Fruit fly (Drosophila melanogaster) whole organism, prepupa: ENCODE data around the gene mei-218.
A peak's percentile ranks its signal among the peaks of the same experiment; 100 is the strongest.

Source experiments
- Blimp-1 ChIP-seq: fragments of 200-800 bp; sonication (Bioruptor generic); optimal IDR thresholded peaks from 3 replicates; lab custom pipeline; 2017; ENCODE audit warnings: missing biosample characterization, missing genetic modification characterization, mild to moderate bottlenecking, moderate library complexity, missing genetic modification reagents
- CG10631 ChIP-seq: fragments of 200-800 bp; sonication (Bioruptor generic); optimal IDR thresholded peaks from 2 replicates; lab custom pipeline; 2016; ENCODE audit warnings: missing biosample characterization, missing genetic modification characterization
- CG10669 ChIP-seq: fragments of 200-800 bp; sonication (Bioruptor generic); optimal IDR thresholded peaks from 3 replicates; lab custom pipeline; 2018; ENCODE audit warnings: missing biosample characterization, mild to moderate bottlenecking, missing genetic modification characterization, moderate library complexity
- CG11294 ChIP-seq: fragments of 200-800 bp; sonication (Bioruptor generic); IDR thresholded peaks from 2 replicates; pipeline ENCODE4 v1.3.6; 2022; ENCODE audit warnings: missing biosample characterization, missing genetic modification characterization
- CG11762 ChIP-seq: fragments of 200-800 bp; sonication (Bioruptor generic); optimal IDR thresholded peaks from 3 replicates; lab custom pipeline; 2016; ENCODE audit warnings: missing biosample characterization, missing genetic modification characterization; ENCODE audit not compliant: insufficient read depth
- CG1621 ChIP-seq: fragments of 200-800 bp; sonication (Bioruptor generic); optimal IDR thresholded peaks from 3 replicates; lab custom pipeline; 2018; ENCODE audit warnings: missing biosample characterization, mild to moderate bottlenecking, missing genetic modification characterization
- CG16779 ChIP-seq: fragments of 200-800 bp; sonication (Bioruptor generic); optimal IDR thresholded peaks from 3 replicates; lab custom pipeline; 2017; ENCODE audit warnings: missing biosample characterization, mild to moderate bottlenecking, missing genetic modification characterization
- CG31627 ChIP-seq: fragments of 200-800 bp; sonication (Bioruptor generic); optimal IDR thresholded peaks from 3 replicates; lab custom pipeline; 2016; ENCODE audit warnings: missing biosample characterization, missing genetic modification characterization
- CG32006 ChIP-seq: fragments of 200-800 bp; sonication (Bioruptor generic); optimal IDR thresholded peaks from 3 replicates; lab custom pipeline; 2017; ENCODE audit warnings: missing biosample characterization, mild to moderate bottlenecking, missing genetic modification characterization
- CG6163 ChIP-seq: fragments of 200-800 bp; sonication (Bioruptor generic); IDR thresholded peaks from 3 replicates; pipeline ENCODE4 v1.3.6; 2022; ENCODE audit warnings: missing biosample characterization, missing genetic modification characterization
- CG6276 ChIP-seq: fragments of 200-800 bp; sonication (Bioruptor generic); optimal IDR thresholded peaks from 2 replicates; lab custom pipeline; 2017; ENCODE audit warnings: missing biosample characterization, mild to moderate bottlenecking, missing genetic modification characterization
- CG6792 ChIP-seq: fragments of 200-800 bp; sonication (Bioruptor generic); optimal IDR thresholded peaks from 3 replicates; lab custom pipeline; 2016; ENCODE audit warnings: missing biosample characterization, missing genetic modification characterization
- CG6808 ChIP-seq: fragments of 200-800 bp; sonication (Bioruptor generic); optimal IDR thresholded peaks from 3 replicates; lab custom pipeline; 2017; ENCODE audit warnings: missing biosample characterization, missing genetic modification characterization, mild to moderate bottlenecking, moderate library complexity, missing genetic modification reagents
- CG6854 ChIP-seq: fragments of 200-800 bp; sonication (Bioruptor generic); optimal IDR thresholded peaks from 2 replicates; lab custom pipeline; 2017; ENCODE audit warnings: missing biosample characterization, mild to moderate bottlenecking, missing genetic modification characterization
- CG7368 ChIP-seq: fragments of 200-800 bp; sonication (Bioruptor generic); optimal IDR thresholded peaks from 3 replicates; lab custom pipeline; 2016; ENCODE audit warnings: missing biosample characterization, missing genetic modification characterization
- CG8119 ChIP-seq: fragments of 200-800 bp; sonication (Bioruptor generic); IDR thresholded peaks from 3 replicates; pipeline ENCODE4 v1.3.6; 2022; ENCODE audit warnings: missing biosample characterization, missing genetic modification characterization
- CG8319 ChIP-seq: fragments of 200-800 bp; sonication (Bioruptor generic); optimal IDR thresholded peaks from 3 replicates; lab custom pipeline; 2016; ENCODE audit warnings: missing biosample characterization, missing genetic modification characterization
- CG8632 ChIP-seq: fragments of 200-800 bp; sonication (Bioruptor generic); optimal IDR thresholded peaks from 3 replicates; lab custom pipeline; 2016; ENCODE audit warnings: missing biosample characterization, missing genetic modification characterization
- Eip78C ChIP-seq: fragments of 200-800 bp; sonication (Bioruptor generic); peaks from one replicate; lab custom pipeline; 2016; ENCODE audit warnings: missing biosample characterization, missing genetic modification characterization
- Eip93F ChIP-seq: fragments of 200-800 bp; sonication (Bioruptor generic); optimal IDR thresholded peaks from 2 replicates; lab custom pipeline; 2016; ENCODE audit warnings: missing biosample characterization, mild to moderate bottlenecking, missing genetic modification characterization
- Hr38 ChIP-seq: sonication (Bioruptor generic); optimal IDR thresholded peaks from 2 replicates; lab custom pipeline; 2016; ENCODE audit warnings: missing biosample characterization, missing genetic modification characterization
- Hr39 ChIP-seq: fragments of 200-800 bp; sonication (Bioruptor generic); optimal IDR thresholded peaks from 2 replicates; lab custom pipeline; 2016; ENCODE audit warnings: missing biosample characterization, missing genetic modification characterization
- Hr4 ChIP-seq: fragments of 200-800 bp; sonication (Bioruptor generic); optimal IDR thresholded peaks from 3 replicates; lab custom pipeline; 2016; ENCODE audit warnings: missing biosample characterization, missing genetic modification characterization
- Met ChIP-seq: fragments of 200-800 bp; sonication (Bioruptor generic); optimal IDR thresholded peaks from 3 replicates; lab custom pipeline; 2016; ENCODE audit warnings: missing biosample characterization, missing genetic modification characterization
- Sox14 ChIP-seq: fragments of 200-800 bp; sonication (Bioruptor generic); optimal IDR thresholded peaks from 3 replicates; lab custom pipeline; 2016; ENCODE audit warnings: missing biosample characterization, missing genetic modification characterization
- Sox15 ChIP-seq: fragments of 200-800 bp; sonication (Bioruptor generic); optimal IDR thresholded peaks from 3 replicates; lab custom pipeline; 2016; ENCODE audit warnings: missing biosample characterization, missing genetic modification characterization
- achi ChIP-seq: fragments of 200-800 bp; sonication (Bioruptor generic); optimal IDR thresholded peaks from 3 replicates; lab custom pipeline; 2016; ENCODE audit warnings: missing biosample characterization, missing genetic modification characterization
- acj6 ChIP-seq: fragments of 200-800 bp; sonication (Bioruptor generic); optimal IDR thresholded peaks from 3 replicates; lab custom pipeline; 2016; ENCODE audit warnings: missing biosample characterization, missing genetic modification characterization
- dsx ChIP-seq: fragments of 200-800 bp; optimal IDR thresholded peaks from 3 replicates; lab custom pipeline; 2019; ENCODE audit warnings: missing biosample characterization, mild to moderate bottlenecking, missing genetic modification characterization, moderate library complexity; ENCODE audit not compliant: poor library complexity, severe bottlenecking
- eg ChIP-seq: fragments of 200-800 bp; sonication (Bioruptor generic); IDR thresholded peaks from 3 replicates; pipeline ENCODE4 v1.3.6; 2022; ENCODE audit warnings: missing biosample characterization, missing genetic modification characterization
- esn ChIP-seq: fragments of 200-800 bp; sonication (Bioruptor generic); optimal IDR thresholded peaks from 2 replicates; lab custom pipeline; 2016; ENCODE audit warnings: missing biosample characterization, mild to moderate bottlenecking, missing genetic modification characterization, moderate library complexity
- fd59A ChIP-seq: fragments of 200-800 bp; sonication (Bioruptor generic); optimal IDR thresholded peaks from 2 replicates; lab custom pipeline; 2017; ENCODE audit warnings: missing biosample characterization, mild to moderate bottlenecking, missing genetic modification characterization, missing genetic modification reagents
- fd85E ChIP-seq: fragments of 200-800 bp; sonication (Bioruptor generic); optimal IDR thresholded peaks from 3 replicates; lab custom pipeline; 2016; ENCODE audit warnings: missing biosample characterization, missing genetic modification characterization
- fkh ChIP-seq: fragments of 200-800 bp; sonication (Bioruptor generic); optimal IDR thresholded peaks from 3 replicates; lab custom pipeline; 2017; ENCODE audit warnings: missing biosample characterization, mild to moderate bottlenecking, missing genetic modification characterization, moderate library complexity
- net ChIP-seq: fragments of 200-800 bp; sonication (Bioruptor generic); optimal IDR thresholded peaks from 3 replicates; lab custom pipeline; 2016; ENCODE audit warnings: missing biosample characterization, missing genetic modification characterization
- salr ChIP-seq, 2 experiments: fragments of 200-800 bp; sonication (Bioruptor generic); optimal IDR thresholded peaks; 3 replicates each; lab custom pipeline; 2016 to 2018; ENCODE audit warnings: missing biosample characterization in 2 of 2, missing genetic modification characterization in 2 of 2, mild to moderate bottlenecking in 1 of 2
- ss ChIP-seq, 2 experiments: fragments of 200-800 bp; sonication (Bioruptor generic); optimal IDR thresholded peaks; 2 replicates in 1 of 2; 3 replicates in 1 of 2; lab custom pipeline; 2017 to 2018; ENCODE audit warnings: mild to moderate bottlenecking in 2 of 2, missing biosample characterization in 2 of 2, missing genetic modification characterization in 2 of 2, moderate library complexity in 1 of 2
- topi ChIP-seq: fragments of 200-800 bp; sonication (Bioruptor generic); optimal IDR thresholded peaks from 3 replicates; lab custom pipeline; 2016; ENCODE audit warnings: missing biosample characterization, missing genetic modification characterization
- vri ChIP-seq: fragments of 200-800 bp; sonication (Bioruptor generic); optimal IDR thresholded peaks from 3 replicates; lab custom pipeline; 2016; ENCODE audit warnings: missing biosample characterization, mild to moderate bottlenecking, missing genetic modification characterization

mei-218 gene

dm6 chrX:17187495-17187894, 44.7 kb upstream of the mei-218 start (continued):
- TF ChIP-seq dsx (GFP tag; lab: Kevin White, UChicago) (no peak), eg (GFP tag; lab: Robert Waterston, UW) (peak; percentile 77), Hr4 (GFP tag; lab: Kevin White, UChicago) (no peak), CG10669 (GFP tag; lab: Kevin White, UChicago) (no peak), Hr38 (GFP tag; lab: Kevin White, UChicago) (no peak), CG11762 (GFP tag; lab: Kevin White, UChicago) (peak; percentile 31), Met (GFP tag; lab: Kevin White, UChicago) (peak; percentile 54), fkh (GFP tag; lab: Kevin White, UChicago) (no peak), CG7368 (GFP tag; lab: Kevin White, UChicago) (peak; percentile 8), CG6163 (GFP tag; lab: Robert Waterston, UW) (peak; percentile 58; the same call in 2 of the 3 replicates), salr (GFP tag; optimal IDR thresholded peaks at IDR 0.05; lab: Kevin White, UChicago) (peak in 1 of 2 experiments; percentile 35), Eip78C (peak; percentile 80), ss (GFP tag; optimal IDR thresholded peaks at IDR 0.05; lab: Kevin White, UChicago) (no peak), CG16779 (tag; lab: Kevin White, UChicago) (no peak), fd85E (GFP tag; lab: Kevin White, UChicago) (no peak)

DNA sequence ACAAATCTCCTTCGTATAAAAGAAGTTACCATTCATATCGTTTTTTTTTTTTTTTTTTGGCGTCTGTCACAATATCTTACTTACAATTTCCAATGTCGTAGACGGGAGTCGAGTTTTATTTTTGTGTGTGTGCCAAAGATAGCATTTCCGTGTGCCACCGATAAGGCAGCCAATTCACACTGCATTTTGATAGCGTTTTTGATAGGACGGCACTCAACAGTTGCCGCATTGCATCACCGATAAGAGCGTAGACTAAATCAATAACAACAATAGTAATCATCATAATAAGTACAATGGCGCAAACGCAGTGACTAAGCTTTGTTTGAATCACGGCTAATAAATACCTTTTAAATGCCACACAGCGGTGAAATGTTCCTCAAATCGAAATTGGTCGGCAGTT, 43.6 kb upstream of the mei-218 start:
- TF ChIP-seq vri (GFP tag; lab: Kevin White, UChicago) (peak; percentile 98), fkh (GFP tag; lab: Kevin White, UChicago) (peak; percentile 24), CG11294 (no peak)
- TF ChIP-seq, all 60 proteins: peak for 2

dm6 chrX:17183486-17183885, 40.7 kb upstream of the mei-218 start:
- TF ChIP-seq net (GFP tag; lab: Kevin White, UChicago) (no peak), Sox15 (GFP tag; lab: Kevin White, UChicago) (no peak), CG8319 (GFP tag; lab: Kevin White, UChicago) (no peak), Hr38 (GFP tag; lab: Kevin White, UChicago) (no peak), CG11294 (no peak), dsx (GFP tag; lab: Kevin White, UChicago) (no peak), CG6163 (GFP tag; lab: Robert Waterston, UW) (no peak), Sox14 (GFP tag; lab: Kevin White, UChicago) (no peak), CG32006 (GFP tag; lab: Kevin White, UChicago) (no peak), acj6 (GFP tag; lab: Kevin White, UChicago) (no peak), ss (GFP tag; optimal IDR thresholded peaks at IDR 0.05; lab: Kevin White, UChicago) (no peak), Hr4 (GFP tag; lab: Kevin White, UChicago) (no peak), fd59A (GFP tag; lab: Kevin White, UChicago) (no peak)

DNA sequence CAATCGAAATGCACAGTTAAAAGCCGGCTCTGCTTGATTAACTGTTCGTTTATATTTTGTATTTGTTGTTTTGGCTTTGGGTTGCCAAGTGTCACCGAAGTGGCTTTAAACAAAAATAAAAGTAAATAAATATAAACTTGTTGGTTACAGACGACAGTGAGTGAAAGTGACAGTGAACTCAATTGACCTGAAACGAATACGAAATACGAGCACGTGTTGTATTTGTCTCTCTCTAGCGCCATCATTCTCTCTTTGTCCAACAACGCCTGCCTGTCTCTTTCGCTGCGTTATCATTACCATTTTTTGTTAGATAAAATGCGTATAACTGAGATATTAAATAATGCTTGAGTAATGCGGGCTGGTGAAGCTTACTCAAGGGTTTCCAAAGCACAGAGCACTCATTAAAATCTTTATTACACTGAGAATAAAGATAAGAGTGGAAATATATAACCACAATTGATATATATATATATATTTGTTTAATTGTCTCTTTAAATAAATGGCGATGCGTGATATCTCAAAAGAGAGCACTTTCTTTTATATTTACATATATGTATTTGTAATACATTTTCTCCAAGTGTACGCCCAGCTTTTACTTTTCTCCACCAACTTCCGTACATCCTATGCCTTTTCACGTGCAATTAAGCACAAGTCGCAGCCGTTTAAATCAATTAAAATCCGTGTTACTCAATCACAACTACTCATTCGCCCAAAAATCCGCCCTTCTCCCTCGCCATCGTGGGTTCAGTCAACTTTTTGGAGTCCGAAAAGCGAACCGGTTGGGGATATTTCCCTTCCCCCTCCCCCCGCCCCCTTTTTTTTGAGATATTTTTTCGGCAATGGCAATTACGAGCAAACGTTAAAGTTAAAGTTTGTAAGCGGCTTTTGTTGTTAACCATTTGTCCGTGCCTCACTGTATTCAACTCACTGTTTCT, 38.7 kb upstream of the mei-218 start:
- TF ChIP-seq CG6276 (GFP tag; lab: Kevin White, UChicago) (no peak), Blimp-1 (GFP tag; lab: Kevin White, UChicago) (peak; percentile 46), vri (GFP tag; lab: Kevin White, UChicago) (peak; percentile 37), CG8319 (GFP tag; lab: Kevin White, UChicago) (peak; percentile 13), CG10631 (GFP tag; lab: Kevin White, UChicago) (peak; percentile 11), CG7368 (GFP tag; lab: Kevin White, UChicago) (no peak), achi (peak; percentile 37), CG1621 (no peak), CG6792 (GFP tag; lab: Kevin White, UChicago) (peak; percentile 37), fd85E (GFP tag; lab: Kevin White, UChicago) (no peak), Eip78C (peak; percentile 73), CG8119 (GFP tag; lab: Robert Waterston, UW) (peak; percentile 50; the same call in 2 of the 3 replicates), Eip93F (GFP tag; lab: Kevin White, UChicago) (no peak), acj6 (GFP tag; lab: Kevin White, UChicago) (peak; percentile 34), CG11762 (GFP tag; lab: Kevin White, UChicago) (no peak), CG31627 (GFP tag; lab: Kevin White, UChicago) (no peak), CG11294 (no peak), Hr38 (GFP tag; lab: Kevin White, UChicago) (no peak), Hr39 (GFP tag; lab: Kevin White, UChicago) (no peak), CG6854 (no peak), CG6808 (GFP tag; lab: Kevin White, UChicago) (no peak), net (GFP tag; lab: Kevin White, UChicago) (peak; percentile 12), topi (peak; percentile 16), CG8632 (GFP tag; lab: Kevin White, UChicago) (peak; percentile 58), CG10669 (GFP tag; lab: Kevin White, UChicago) (no peak), salr (GFP tag; optimal IDR thresholded peaks at IDR 0.05; lab: Kevin White, UChicago) (no peak), fd59A (GFP tag; lab: Kevin White, UChicago) (no peak), esn (GFP tag; lab: Kevin White, UChicago) (peak; percentile 48), CG16779 (tag; lab: Kevin White, UChicago) (no peak)
